Fruit fly (Drosophila melanogaster): Measurements from ENCODE around the gene CG7394.

CG7394 gene

dm6 chr3L:11555662-11556460 lies 5.9 kb upstream of the CG7394 start (continued):
- no peak for TF ChIP-seq CG31627 (GFP tag; optimal IDR thresholded peaks at IDR 0.05)
- TF ChIP-seq CG4318 (GFP tag; optimal IDR thresholded peaks at IDR 0.05), result peak; percentile 67
- peak; percentile 33 for TF ChIP-seq CG11762 (GFP tag; optimal IDR thresholded peaks at IDR 0.05; ENCODE audit: insufficient read depth)
- no peak for TF ChIP-seq dac (GFP tag; optimal IDR thresholded peaks at IDR 0.05)
- TF ChIP-seq net (GFP tag; optimal IDR thresholded peaks at IDR 0.05), result peak; percentile 57
- TF ChIP-seq CG8632 (GFP tag; optimal IDR thresholded peaks at IDR 0.05), result peak; percentile 51
- TF ChIP-seq CG6276 (GFP tag; optimal IDR thresholded peaks at IDR 0.05), result peak; percentile 63
- TF ChIP-seq CG10669 (GFP tag; optimal IDR thresholded peaks at IDR 0.05), result peak; percentile 53
- peak; percentile 60 for TF ChIP-seq dsx (GFP tag; optimal IDR thresholded peaks at IDR 0.05; ENCODE audit: poor library complexity, severe bottlenecking)
- TF ChIP-seq Eip75B (GFP tag; optimal IDR thresholded peaks at IDR 0.05), result peak; percentile 28
- peak; percentile 41 for TF ChIP-seq achi (GFP tag; optimal IDR thresholded peaks at IDR 0.05)
- TF ChIP-seq acj6 (GFP tag; optimal IDR thresholded peaks at IDR 0.05), result peak; percentile 23
- no peak for TF ChIP-seq esn (GFP tag; optimal IDR thresholded peaks at IDR 0.05)
- TF ChIP-seq fd85E (GFP tag; optimal IDR thresholded peaks at IDR 0.05), result no peak
- TF ChIP-seq CG8119 (GFP tag; IDR thresholded peaks at IDR 0.05), result peak; percentile 92
- TF ChIP-seq CG6163 (GFP tag; IDR thresholded peaks at IDR 0.05), result 0 out of 3 replicates have a peak, but pooled peaks have one; percentile 11
- peak; percentile 81 for TF ChIP-seq CG32006 (GFP tag; optimal IDR thresholded peaks at IDR 0.05)
- peak; percentile 41 to 85 for TF ChIP-seq salr (GFP tag; optimal IDR thresholded peaks at IDR 0.05)
- no peak; the same call in none of the 2 replicates for TF ChIP-seq Gug (GFP tag; IDR thresholded peaks at IDR 0.05)
- peak; percentile 37 for TF ChIP-seq CG1621 (tag; optimal IDR thresholded peaks at IDR 0.05)

dm6 chr3L:11556637-11557036 lies 5.2 kb upstream of the CG7394 start:
- TF ChIP-seq svp (GFP tag) (no peak), dac (GFP tag; optimal IDR thresholded peaks at IDR 0.05) (no peak), CG3032 (tag; optimal IDR thresholded peaks at IDR 0.05) (no peak), CG32006 (GFP tag; optimal IDR thresholded peaks at IDR 0.05) (peak; percentile 62), acj6 (GFP tag; optimal IDR thresholded peaks at IDR 0.05) (peak; percentile 32), Hr4 (GFP tag; optimal IDR thresholded peaks at IDR 0.05) (peak; percentile 31), net (GFP tag; optimal IDR thresholded peaks at IDR 0.05) (no peak), Eip93F (GFP tag; optimal IDR thresholded peaks at IDR 0.05) (no peak), achi (GFP tag; optimal IDR thresholded peaks at IDR 0.05) (no peak), fd85E (GFP tag; optimal IDR thresholded peaks at IDR 0.05) (no peak), ss (GFP tag; optimal IDR thresholded peaks at IDR 0.05) (no peak), fd59A (GFP tag; optimal IDR thresholded peaks at IDR 0.05) (no peak), Met (GFP tag; optimal IDR thresholded peaks at IDR 0.05) (no peak), CG31627 (GFP tag; optimal IDR thresholded peaks at IDR 0.05) (no peak), dsx (GFP tag; optimal IDR thresholded peaks at IDR 0.05; ENCODE audit: poor library complexity, severe bottlenecking) (no peak), CG6163 (GFP tag; IDR thresholded peaks at IDR 0.05) (no peak), Smox (GFP tag; optimal IDR thresholded peaks at IDR 0.05) (no peak), CG6276 (GFP tag; optimal IDR thresholded peaks at IDR 0.05) (no peak), OdsH (GFP tag; optimal IDR thresholded peaks at IDR 0.05) (peak; percentile 24), Sox15 (GFP tag; optimal IDR thresholded peaks at IDR 0.05) (no peak), CG8319 (GFP tag; optimal IDR thresholded peaks at IDR 0.05) (no peak), Eip78C (GFP tag) (peak; percentile 60), eg (GFP tag; IDR thresholded peaks at IDR 0.05) (no peak), topi (GFP tag; optimal IDR thresholded peaks at IDR 0.05) (no peak), CG10669 (GFP tag; optimal IDR thresholded peaks at IDR 0.05) (no peak), Sox14 (GFP tag; optimal IDR thresholded peaks at IDR 0.05) (no peak), CG3919 (GFP tag; optimal IDR thresholded peaks at IDR 0.05) (no peak), esn (GFP tag; optimal IDR thresholded peaks at IDR 0.05) (no peak), CG8119 (GFP tag; IDR thresholded peaks at IDR 0.05) (peak; percentile 32; the same call in 2 of the 3 replicates), CG7368 (GFP tag; optimal IDR thresholded peaks at IDR 0.05) (no peak), spab (GFP tag; optimal IDR thresholded peaks at IDR 0.05) (no peak), Blimp-1 (GFP tag; optimal IDR thresholded peaks at IDR 0.05) (no peak), CG4318 (GFP tag; optimal IDR thresholded peaks at IDR 0.05) (peak; percentile 47), Gug (GFP tag; IDR thresholded peaks at IDR 0.05) (no peak), Lpt (GFP tag; optimal IDR thresholded peaks at IDR 0.05) (no peak), CG9139 (GFP tag; optimal IDR thresholded peaks at IDR 0.05) (no peak), CG6808 (GFP tag; optimal IDR thresholded peaks at IDR 0.05) (no peak), vri (GFP tag; optimal IDR thresholded peaks at IDR 0.05) (no peak), pdm3 (GFP tag; optimal IDR thresholded peaks at IDR 0.05) (peak; percentile 29), fkh (GFP tag; optimal IDR thresholded peaks at IDR 0.05) (no peak), CG10631 (GFP tag; optimal IDR thresholded peaks at IDR 0.05) (no peak)

Measured in whole organism, prepupa.